Worm (Caenorhabditis elegans): ENCODE measurements around the gene copd-1.

ce11 chrIII:6592075-6592474, 32.7 kb downstream of the copd-1 start, which contains the start of gene F20H11.1:
- TF ChIP-seq unc-62 (GFP tag; optimal IDR thresholded peaks at IDR 0.05) (no peak), nhr-237 (tag; optimal IDR thresholded peaks at IDR 0.05) (no peak), nhr-12 (tag; optimal IDR thresholded peaks at IDR 0.05) (no peak), lin-32 (GFP tag; optimal IDR thresholded peaks at IDR 0.05) (no peak), ztf-11 (tag; optimal IDR thresholded peaks at IDR 0.05) (no peak), lsy-2 (tag; optimal IDR thresholded peaks at IDR 0.05) (no peak), unc-39 (tag; optimal IDR thresholded peaks at IDR 0.05) (no peak), cnd-1 (tag; optimal IDR thresholded peaks at IDR 0.05) (no peak), nhr-28 (tag; optimal IDR thresholded peaks at IDR 0.05) (no peak), bed-3 (GFP tag; optimal IDR thresholded peaks at IDR 0.05) (no peak), snpc-4 (tag; optimal IDR thresholded peaks at IDR 0.05) (no peak), mep-1 (tag; optimal IDR thresholded peaks at IDR 0.05) (no peak)

All from whole organism, mixed stage, embryonic.